Fruit fly (Drosophila melanogaster) Kc167 (cell line): ENCODE measurements around the gene CG13049.

Experiments used
- Myc ChIP-seq: fragments of >200 bp; optimal IDR thresholded peaks from 2 replicates; lab custom pipeline; 2017; ENCODE audit warnings: missing external identifiers
- Sin3A ChIP-seq: fragments of >200 bp; optimal IDR thresholded peaks from 2 replicates; lab custom pipeline; 2018; ENCODE audit warnings: missing external identifiers
- h ChIP-seq: fragments of >200 bp; optimal IDR thresholded peaks from 3 replicates; lab custom pipeline; 2018; ENCODE audit warnings: missing external identifiers
- psq ChIP-seq: fragments of >200 bp; optimal IDR thresholded peaks from 2 replicates; lab custom pipeline; 2017; ENCODE audit warnings: missing external identifiers

dm6 chr3L:16277135-16277534 lies 4.6 kb downstream of the CG13049 start, which contains the start of gene CG13065:
- no peak for TF ChIP-seq h (lab: Kevin White, UChicago)
- no peak for TF ChIP-seq Myc (lab: Kevin White, UChicago)
- no peak for TF ChIP-seq psq
- TF ChIP-seq Sin3A (lab: Kevin White, UChicago), result no peak
